Fruit fly (Drosophila melanogaster): ENCODE measurements around the gene CG17776.

CG17776 gene

DNA sequence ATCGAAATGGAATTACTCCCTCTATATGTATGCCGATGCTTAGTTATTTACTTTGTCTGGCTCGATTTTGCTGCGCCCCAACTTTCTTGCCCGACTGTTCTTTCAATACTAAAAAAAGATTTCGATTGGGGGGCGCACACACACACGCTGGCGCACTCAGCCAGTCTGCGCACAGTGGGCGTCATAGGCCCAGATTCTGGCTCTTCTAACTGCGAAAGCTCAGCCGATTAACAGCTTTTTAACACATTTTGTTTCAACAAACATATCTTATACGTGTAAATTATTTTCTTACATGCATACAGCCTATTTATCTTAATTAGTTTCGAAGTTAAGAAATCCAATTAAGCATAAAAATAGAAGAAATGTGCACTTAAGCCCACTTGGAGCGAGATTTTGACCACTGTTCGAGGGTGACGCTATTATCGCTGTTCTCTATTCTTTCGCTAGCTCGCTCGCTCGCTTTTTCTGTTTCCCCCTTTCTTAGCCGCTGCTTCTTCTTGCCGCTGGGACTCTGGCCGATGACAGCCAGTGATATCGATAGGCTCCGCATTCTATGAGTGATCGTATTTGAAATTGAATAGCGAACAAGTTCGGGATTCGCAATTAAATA lies 37.8 kb downstream of the CG17776 start, which contains the start of gene Vinc (continued):
- TF ChIP-seq Asciz (GFP tag; optimal IDR thresholded peaks at IDR 0.05) (no peak), Hmr (GFP tag; optimal IDR thresholded peaks at IDR 0.05) (peak; percentile 86), Hr39 (optimal IDR thresholded peaks at IDR 0.05) (no peak), tx (GFP tag; optimal IDR thresholded peaks at IDR 0.05) (peak; percentile 73), CG32767 (GFP tag; IDR thresholded peaks at IDR 0.05) (peak; percentile 59; the same call in 1 of the 2 replicates), CG14860 (GFP tag; IDR thresholded peaks at IDR 0.05; ENCODE audit: partially characterized antibody) (0 out of 3 replicates have a peak, but pooled peaks have one; percentile 47), mld (GFP tag; IDR thresholded peaks at IDR 0.05; ENCODE audit: partially characterized antibody) (no peak), Ptx1 (GFP tag; IDR thresholded peaks at IDR 0.05) (peak; percentile 90), CG17186 (GFP tag; optimal IDR thresholded peaks at IDR 0.05) (peak; percentile 7), org-1 (GFP tag; optimal IDR thresholded peaks at IDR 0.05) (peak; percentile 53), abd-A (tag; optimal IDR thresholded peaks at IDR 0.05) (no peak), Lim3 (GFP tag; IDR thresholded peaks at IDR 0.05) (0 out of 2 replicates have a peak, but pooled peaks have one; percentile 40), CG1024 (GFP tag; IDR thresholded peaks at IDR 0.05) (no peak), yki (optimal IDR thresholded peaks at IDR 0.05) (no peak), al (GFP tag; IDR thresholded peaks at IDR 0.05) (peak; percentile 66), CG15011 (GFP tag; optimal IDR thresholded peaks at IDR 0.05) (no peak), emc (GFP tag; optimal IDR thresholded peaks at IDR 0.05) (peak; percentile 70), ro (GFP tag; IDR thresholded peaks at IDR 0.05) (peak; percentile 39; the same call in 1 of the 2 replicates), CG4328 (GFP tag; optimal IDR thresholded peaks at IDR 0.05) (peak; percentile 92), wek (GFP tag; optimal IDR thresholded peaks at IDR 0.05) (no peak), CG4282 (GFP tag; optimal IDR thresholded peaks at IDR 0.05) (peak; percentile 18), CG18599 (GFP tag; optimal IDR thresholded peaks at IDR 0.05) (peak; percentile 96), Dref (GFP tag; IDR thresholded peaks at IDR 0.05) (peak; percentile 85), Ada2b (GFP tag; IDR thresholded peaks at IDR 0.05) (peak; percentile 77), dpn (GFP tag; optimal IDR thresholded peaks at IDR 0.05) (peak; percentile 79 to 89), Kr (GFP tag; optimal IDR thresholded peaks at IDR 0.05) (peak; percentile 42), nerfin-1 (tag; optimal IDR thresholded peaks at IDR 0.05) (peak; percentile 86), CG8359 (GFP tag; optimal IDR thresholded peaks at IDR 0.05; ENCODE audit: borderline replicate concordance) (peak; percentile 66), tll (GFP tag; optimal IDR thresholded peaks at IDR 0.05) (no peak), CG13624 (GFP tag; optimal IDR thresholded peaks at IDR 0.05) (peak; percentile 91), CG7271 (tag; optimal IDR thresholded peaks at IDR 0.05) (no peak), CG18764 (GFP tag; optimal IDR thresholded peaks at IDR 0.05) (peak; percentile 78), Taf1 (GFP tag; IDR thresholded peaks at IDR 0.05) (peak; percentile 84), esg (GFP tag; conservative IDR thresholded peaks at IDR 0.05) (peak; percentile 83), D19B (GFP tag; optimal IDR thresholded peaks at IDR 0.05) (peak; percentile 84), dimm (GFP tag; IDR thresholded peaks at IDR 0.05) (no peak), row (GFP tag; IDR thresholded peaks at IDR 0.05) (peak; percentile 98), gfzf (GFP tag; optimal IDR thresholded peaks at IDR 0.05) (no peak), kah (GFP tag; optimal IDR thresholded peaks at IDR 0.05) (peak; percentile 79), CG6689 (GFP tag; IDR thresholded peaks at IDR 0.05) (peak; percentile 92), lola (GFP tag; optimal IDR thresholded peaks at IDR 0.05) (peak in 1 of 3 experiments; percentile 65), repo (GFP tag; optimal IDR thresholded peaks at IDR 0.05) (peak; percentile 75), wor (GFP tag; IDR thresholded peaks at IDR 0.05) (peak; percentile 44; the same call in 1 of the 2 replicates), so (GFP tag; IDR thresholded peaks at IDR 0.05) (peak; percentile 88), cato (GFP tag; optimal IDR thresholded peaks at IDR 0.05; ENCODE audit: borderline replicate concordance) (peak; percentile 24), H2.0 (GFP tag; IDR thresholded peaks at IDR 0.05) (peak; percentile 62), CG2889 (GFP tag; IDR thresholded peaks at IDR 0.05) (peak; percentile 59; the same call in 2 of the 3 replicates), CG14050 (GFP tag; IDR thresholded peaks at IDR 0.05) (peak; percentile 62; the same call in 2 of the 3 replicates), sqz (GFP tag; optimal IDR thresholded peaks at IDR 0.05) (peak; percentile 82), gcm (GFP tag; optimal IDR thresholded peaks at IDR 0.05) (peak; percentile 71)
